Worm (Caenorhabditis elegans): ENCODE results near the gene str-39.

DNA sequence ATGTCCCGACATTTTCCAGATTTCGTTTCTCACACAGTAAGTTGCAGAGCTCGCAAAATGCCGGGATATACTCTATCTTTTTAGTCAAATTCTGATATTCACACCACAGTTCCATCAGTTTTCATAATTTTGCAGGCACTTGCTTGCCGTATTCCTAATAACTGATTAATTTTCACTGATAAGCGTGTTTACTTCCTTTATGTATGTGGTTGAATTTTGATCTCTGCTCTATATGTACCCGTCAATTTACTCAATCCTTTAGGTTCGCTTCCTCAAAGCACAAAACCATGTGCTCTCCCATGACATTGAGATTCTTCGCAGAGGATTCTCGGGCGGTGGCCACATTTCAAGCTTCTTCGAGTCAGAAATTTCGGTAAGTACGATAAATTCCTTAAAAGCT is 1.9 kb upstream of the str-39 start:
- TF ChIP-seq ref-2 (tag; optimal IDR thresholded peaks at IDR 0.05) (no peak), fkh-10 (GFP tag; optimal IDR thresholded peaks at IDR 0.05) (no peak), ceh-22 (tag; optimal IDR thresholded peaks at IDR 0.05) (no peak), zip-5 (tag; optimal IDR thresholded peaks at IDR 0.05) (no peak), rnt-1 (tag; optimal IDR thresholded peaks at IDR 0.05) (no peak), hlh-30 (tag; optimal IDR thresholded peaks at IDR 0.05; ENCODE audit: insufficient read depth) (no peak), odd-2 (tag; optimal IDR thresholded peaks at IDR 0.05) (no peak), ama-1 (optimal IDR thresholded peaks at IDR 0.05) (no peak), nhr-11 (tag; optimal IDR thresholded peaks at IDR 0.05) (no peak), lim-6 (tag; optimal IDR thresholded peaks at IDR 0.05) (no peak), C38D4.7 (GFP tag; optimal IDR thresholded peaks at IDR 0.05) (no peak), che-1 (tag; optimal IDR thresholded peaks at IDR 0.05) (no peak)
